Worm (Caenorhabditis elegans) whole organism, L1 larva: ENCODE measurements around the gene K11D12.14.

Experiments used
- C04F5.9 ChIP-seq: sonication (generic microtip); optimal IDR thresholded peaks from 2 replicates; lab custom pipeline; 2016; ENCODE audit warnings: missing genetic modification characterization, missing compliant biosample characterization
- C16A3.4 ChIP-seq: fragments of 150-350 bp; optimal IDR thresholded peaks from 2 replicates; lab custom pipeline; 2014; ENCODE audit warnings: missing biosample characterization, missing genetic modification characterization
- F16B12.6 ChIP-seq: fragments of 150-350 bp; optimal IDR thresholded peaks from 2 replicates; lab custom pipeline; 2014; ENCODE audit warnings: missing biosample characterization, missing genetic modification characterization
- blmp-1 ChIP-seq: fragments of 150-350 bp; optimal IDR thresholded peaks from 2 replicates; lab custom pipeline; 2014; ENCODE audit warnings: missing biosample characterization, missing genetic modification characterization
- ceh-8 ChIP-seq: fragments of 200-800 bp; sonication (Bioruptor generic); optimal IDR thresholded peaks from 2 replicates; lab custom pipeline; 2018; ENCODE audit warnings: mild to moderate bottlenecking, missing genetic modification characterization, moderate library complexity, missing compliant biosample characterization
- ceh-88 ChIP-seq: fragments of 200-800 bp; sonication (Bioruptor generic); IDR thresholded peaks from 2 replicates; pipeline ENCODE4 v1.3.6; 2022; ENCODE audit warnings: missing genetic modification characterization, missing compliant biosample characterization
- ceh-90 ChIP-seq: sonication (generic microtip); optimal IDR thresholded peaks from 2 replicates; lab custom pipeline; 2016; ENCODE audit warnings: missing genetic modification characterization, missing compliant biosample characterization
- ces-1 ChIP-seq: fragments of 150-350 bp; optimal IDR thresholded peaks from 2 replicates; lab custom pipeline; 2014; ENCODE audit warnings: missing biosample characterization, missing genetic modification reagents, missing genetic modification characterization
- dsc-1 ChIP-seq: sonication (generic microtip); optimal IDR thresholded peaks from 2 replicates; lab custom pipeline; 2016; ENCODE audit warnings: mild to moderate bottlenecking, missing genetic modification characterization, missing compliant biosample characterization
- egl-27 ChIP-seq, 2 experiments: fragments of 150-350 bp in 1 of 2; sonication (generic microtip); optimal IDR thresholded peaks; 3 replicates each; lab custom pipeline; 2017 to 2018; ENCODE audit warnings: missing biosample characterization in 2 of 2, missing genetic modification characterization in 2 of 2, missing genetic modification reagents in 2 of 2
- elt-2 ChIP-seq: sonication (generic microtip); optimal IDR thresholded peaks from 2 replicates; lab custom pipeline; 2016; ENCODE audit warnings: missing genetic modification characterization, mild to moderate bottlenecking, inconsistent platforms, missing compliant biosample characterization, missing genetic modification reagents
- elt-3 ChIP-seq, 6 experiments: fragments of 150-350 bp in 1 of 6; sonication (generic microtip); optimal IDR thresholded peaks; 2 replicates each; lab custom pipeline; 2017 to 2018; ENCODE audit warnings: missing biosample characterization in 6 of 6, missing genetic modification characterization in 6 of 6, inconsistent platforms in 1 of 6
- fkh-4 ChIP-seq: sonication (generic microtip); optimal IDR thresholded peaks from 2 replicates; lab custom pipeline; 2016; ENCODE audit warnings: missing compliant biosample characterization, missing genetic modification characterization, borderline replicate concordance
- grh-1 ChIP-seq: fragments of 200-800 bp; sonication (Bioruptor generic); IDR thresholded peaks from 2 replicates; pipeline ENCODE4 v1.3.6; 2022; ENCODE audit warnings: missing genetic modification reagents, missing genetic modification characterization, missing compliant biosample characterization
- hlh-17 ChIP-seq: fragments of 200-800 bp; sonication (Bioruptor generic); optimal IDR thresholded peaks from 2 replicates; lab custom pipeline; 2018; ENCODE audit warnings: missing genetic modification characterization, mild to moderate bottlenecking, missing compliant biosample characterization, moderate library complexity, borderline replicate concordance
- irx-1 ChIP-seq: sonication (generic microtip); optimal IDR thresholded peaks from 2 replicates; lab custom pipeline; 2016; ENCODE audit warnings: missing genetic modification characterization, missing compliant biosample characterization
- lin-14 ChIP-seq: fragments of 200-800 bp; sonication (Bioruptor generic); optimal IDR thresholded peaks from 2 replicates; lab custom pipeline; 2018; ENCODE audit warnings: mild to moderate bottlenecking, missing genetic modification characterization, moderate library complexity, missing compliant biosample characterization
- lin-35 ChIP-seq, 2 experiments: fragments of 150-350 bp; optimal IDR thresholded peaks; 2 replicates each; lab custom pipeline; 2014; ENCODE audit warnings: missing biosample characterization in 2 of 2, missing genetic modification characterization in 2 of 2, missing genetic modification reagents in 2 of 2
- lsy-2 ChIP-seq, 2 experiments: fragments of 150-350 bp; optimal IDR thresholded peaks; 2 replicates each; lab custom pipeline; 2014; ENCODE audit warnings: missing biosample characterization in 2 of 2, missing genetic modification characterization in 2 of 2
- mab-9 ChIP-seq: fragments of 200-800 bp; sonication (Bioruptor generic); IDR thresholded peaks from 2 replicates; pipeline ENCODE4 v1.3.6; 2022; ENCODE audit warnings: missing genetic modification reagents, missing genetic modification characterization, missing compliant biosample characterization
- mep-1 ChIP-seq: fragments of 150-350 bp; optimal IDR thresholded peaks from 2 replicates; lab custom pipeline; 2014; ENCODE audit warnings: missing biosample characterization, missing genetic modification characterization
- nhr-19 ChIP-seq: fragments of 200-800 bp; sonication (Bioruptor generic); conservative IDR thresholded peaks from 2 replicates; pipeline ENCODE4 v1.3.6; 2022; ENCODE audit warnings: missing genetic modification characterization, missing compliant biosample characterization
- nhr-237 ChIP-seq: fragments of 150-350 bp; optimal IDR thresholded peaks from 2 replicates; lab custom pipeline; 2014; ENCODE audit warnings: missing biosample characterization, missing genetic modification characterization
- nhr-28 ChIP-seq: fragments of 150-350 bp; optimal IDR thresholded peaks from 2 replicates; lab custom pipeline; 2014; ENCODE audit warnings: missing biosample characterization, missing genetic modification characterization
- nhr-71 ChIP-seq: sonication (generic microtip); optimal IDR thresholded peaks from 2 replicates; lab custom pipeline; 2016; ENCODE audit warnings: mild to moderate bottlenecking, missing genetic modification characterization, moderate library complexity, missing compliant biosample characterization
- nhr-85 ChIP-seq: sonication (generic microtip); peaks from one replicate; lab custom pipeline; 2016; ENCODE audit warnings: missing genetic modification characterization, inconsistent platforms, missing compliant biosample characterization
- pag-3 ChIP-seq: sonication (generic microtip); optimal IDR thresholded peaks from 2 replicates; lab custom pipeline; 2017; ENCODE audit warnings: missing genetic modification characterization, mild to moderate bottlenecking, missing compliant biosample characterization, antibody characterized with exemption, borderline replicate concordance; ENCODE audit not compliant: insufficient read depth
- rnt-1 ChIP-seq: sonication (generic microtip); optimal IDR thresholded peaks from 2 replicates; lab custom pipeline; 2016; ENCODE audit warnings: mild to moderate bottlenecking, missing genetic modification characterization, moderate library complexity, missing compliant biosample characterization
- snu-23 ChIP-seq: sonication (generic microtip); optimal IDR thresholded peaks from 2 replicates; lab custom pipeline; 2016; ENCODE audit warnings: missing genetic modification characterization, missing compliant biosample characterization
- swsn-7 ChIP-seq: sonication (generic microtip); optimal IDR thresholded peaks from 2 replicates; lab custom pipeline; 2016; ENCODE audit warnings: missing genetic modification characterization, missing compliant biosample characterization
- tbx-2 ChIP-seq: sonication (generic microtip); optimal IDR thresholded peaks from 2 replicates; lab custom pipeline; 2016; ENCODE audit warnings: missing genetic modification characterization, missing compliant biosample characterization
- tlp-1 ChIP-seq: fragments of 150-350 bp; optimal IDR thresholded peaks from 2 replicates; lab custom pipeline; 2014; ENCODE audit warnings: missing biosample characterization, missing genetic modification characterization
- unc-130 ChIP-seq: fragments of 150-350 bp; optimal IDR thresholded peaks from 2 replicates; lab custom pipeline; 2017; ENCODE audit warnings: missing biosample characterization, missing genetic modification characterization, inconsistent platforms
- zag-1 ChIP-seq: fragments of 150-350 bp; optimal IDR thresholded peaks from 2 replicates; lab custom pipeline; 2014; ENCODE audit warnings: missing biosample characterization, missing genetic modification characterization
- zip-4 ChIP-seq: fragments of 200-800 bp; sonication (Bioruptor generic); optimal IDR thresholded peaks from 2 replicates; lab custom pipeline; 2018; ENCODE audit warnings: mild to moderate bottlenecking, missing genetic modification characterization, moderate library complexity, missing compliant biosample characterization
- ztf-4 ChIP-seq: fragments of 150-350 bp; optimal IDR thresholded peaks from 2 replicates; lab custom pipeline; 2014; ENCODE audit warnings: missing biosample characterization, missing genetic modification characterization

Gene K11D12.14

ce11 chrV:5036364-5036763, 13.1 kb upstream of the K11D12.14 start, which contains the start of gene K11D12.7:
TSS of gene K11D12.7 (minus strand) at chrV:5036464.
- no peak for TF ChIP-seq ces-1 (GFP tag; lab: Kevin White, UChicago)
- TF ChIP-seq elt-3 (tag; optimal IDR thresholded peaks at IDR 0.05; lab: Kevin White, UChicago), result no peak
- no peak for TF ChIP-seq nhr-237 (tag; lab: Kevin White, UChicago)
- TF ChIP-seq swsn-7 (tag; lab: Kevin White, UChicago), result no peak
- TF ChIP-seq zip-4 (GFP tag; lab: Kevin White, UChicago), result no peak
- no peak for TF ChIP-seq mep-1
- TF ChIP-seq F16B12.6 (tag; lab: Kevin White, UChicago), result no peak
- TF ChIP-seq lsy-2 (tag; optimal IDR thresholded peaks at IDR 0.05; lab: Kevin White, UChicago), result no peak
- TF ChIP-seq irx-1, result no peak
- no peak for TF ChIP-seq tlp-1 (tag; lab: Kevin White, UChicago)
- TF ChIP-seq egl-27 (tag; optimal IDR thresholded peaks at IDR 0.05; lab: Kevin White, UChicago), result no peak
- TF ChIP-seq ceh-8 (GFP tag; lab: Kevin White, UChicago), result no peak
- no peak for TF ChIP-seq snu-23 (GFP tag; lab: Kevin White, UChicago)
- no peak for TF ChIP-seq elt-2 (tag; lab: Kevin White, UChicago)
- TF ChIP-seq fkh-4 (tag; lab: Kevin White, UChicago), result no peak
- no peak for TF ChIP-seq nhr-71 (tag; lab: Kevin White, UChicago)
- no peak for TF ChIP-seq nhr-19 (GFP tag; lab: Robert Waterston, UW)

DNA sequence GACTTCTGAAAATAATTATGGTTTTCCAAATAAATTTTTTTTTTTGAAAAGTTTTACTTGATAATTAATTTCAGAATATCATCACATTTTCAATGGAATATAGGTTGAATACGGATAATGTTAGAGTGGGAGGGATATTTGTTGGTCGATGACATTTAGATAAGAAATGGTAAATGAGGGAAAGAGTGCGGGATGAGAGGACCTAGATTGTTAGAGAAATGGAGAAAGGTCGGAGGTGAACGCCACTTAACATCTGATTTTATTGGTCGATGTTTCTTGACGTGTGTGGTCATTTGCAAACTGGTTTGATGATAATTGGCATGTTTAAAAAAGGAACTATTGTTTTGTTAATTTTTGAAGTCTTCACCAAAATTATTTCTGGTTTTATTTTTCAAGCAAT, 11.0 kb upstream of the K11D12.14 start:
- TF ChIP-seq rnt-1 (tag; lab: Kevin White, UChicago), result no peak
- TF ChIP-seq nhr-28 (tag; lab: Kevin White, UChicago), result no peak
- peak; percentile 83 for TF ChIP-seq blmp-1 (tag; lab: Kevin White, UChicago)
- no peak for TF ChIP-seq ceh-90
- no peak for TF ChIP-seq C04F5.9 (tag; lab: Kevin White, UChicago)
- TF ChIP-seq pag-3 (tag; lab: Kevin White, UChicago), result no peak
- peak; percentile 54 for TF ChIP-seq grh-1
- peak; percentile 85 for TF ChIP-seq nhr-85 (tag; lab: Kevin White, UChicago)
- peak; percentile 48 for TF ChIP-seq lin-14 (GFP tag; lab: Kevin White, UChicago)
- peak in 1 of 6 experiments; percentile 23 for TF ChIP-seq elt-3 (tag; optimal IDR thresholded peaks at IDR 0.05; lab: Kevin White, UChicago)
- peak in 1 of 2 experiments; percentile 5 for TF ChIP-seq lin-35 (GFP tag; optimal IDR thresholded peaks at IDR 0.05; lab: Kevin White, UChicago)

DNA sequence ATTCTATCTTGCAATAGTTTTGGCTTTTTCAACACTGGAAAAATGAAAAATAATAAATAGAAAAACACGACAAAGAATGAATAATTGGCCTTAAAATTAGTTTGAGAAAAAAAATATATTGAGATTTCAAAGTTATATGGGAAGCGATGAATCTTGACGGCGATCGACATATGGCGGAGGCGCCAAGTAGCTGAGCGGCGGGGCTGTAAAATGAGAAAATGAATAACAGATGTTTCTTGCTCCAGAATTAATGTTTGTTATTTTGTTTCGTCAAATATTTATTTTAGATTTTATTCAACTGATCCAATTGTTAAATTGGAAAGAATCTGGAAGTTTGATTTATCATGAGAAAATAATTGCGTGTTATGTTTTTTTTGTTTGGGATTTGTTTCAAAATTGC, 9.9 kb upstream of the K11D12.14 start, which contains the start of gene K11D12.11:
Gene K11D12.11 (minus strand): TSS at position 42 of the 400 bp plus-strand sequence.
- TF ChIP-seq elt-2 (tag; lab: Kevin White, UChicago) (no peak), ceh-88 (GFP tag; lab: Robert Waterston, UW) (no peak), nhr-71 (tag; lab: Kevin White, UChicago) (no peak), dsc-1 (peak; percentile 97), C16A3.4 (no peak), unc-130 (tag; lab: Kevin White, UChicago) (no peak), ztf-4 (tag; lab: Kevin White, UChicago) (no peak), fkh-4 (tag; lab: Kevin White, UChicago) (peak; percentile 83), mep-1 (no peak), tbx-2 (tag; lab: Kevin White, UChicago) (no peak), zag-1 (tag; lab: Kevin White, UChicago) (no peak)

DNA sequence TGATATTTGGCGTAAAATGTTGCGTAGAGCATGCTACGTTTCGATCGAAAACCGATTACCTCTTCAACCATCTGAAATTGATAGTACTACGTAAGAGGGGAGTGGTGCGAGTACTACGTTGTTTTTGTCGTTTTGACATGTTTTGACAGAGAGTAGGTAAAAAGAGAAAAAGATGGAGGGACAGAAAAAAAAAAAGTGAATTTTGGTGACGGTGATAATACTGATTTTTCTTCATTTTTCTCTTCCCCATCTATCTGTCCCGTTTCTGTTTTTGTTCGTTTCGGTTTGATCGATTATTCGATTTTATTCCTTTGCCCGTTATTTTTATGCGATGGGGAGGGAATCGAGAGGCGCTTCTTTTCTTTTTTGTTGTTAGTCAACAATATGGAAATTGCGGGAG, 8.5 kb upstream of the K11D12.14 start, which contains the start of gene K11D12.8:
Gene K11D12.8 (minus strand): TSS at position 77 of the 400 bp plus-strand sequence.
- no peak for TF ChIP-seq hlh-17 (GFP tag; lab: Kevin White, UChicago)
- peak; percentile 71 for TF ChIP-seq blmp-1 (tag; lab: Kevin White, UChicago)
- no peak for TF ChIP-seq ceh-8 (GFP tag; lab: Kevin White, UChicago)
- TF ChIP-seq mab-9 (GFP tag; lab: Robert Waterston, UW), result no peak
